Worm (Caenorhabditis elegans) whole organism, L4/young adult: ENCODE measurements around the gene pha-2.

Experiments
- W03F9.2 ChIP-seq: fragments of 150-350 bp; optimal IDR thresholded peaks from 2 replicates; lab custom pipeline; 2014; ENCODE audit warnings: missing biosample characterization, missing genetic modification characterization
- dao-5 ChIP-seq: sonication (generic microtip); optimal IDR thresholded peaks from 2 replicates; lab custom pipeline; 2016; ENCODE audit warnings: missing genotype, missing genetic modification characterization, moderate library complexity, missing compliant biosample characterization
- him-1 ChIP-seq: sonication (generic microtip); optimal IDR thresholded peaks from 2 replicates; lab custom pipeline; 2016; ENCODE audit warnings: missing genotype, missing genetic modification reagents, missing genetic modification characterization, missing compliant biosample characterization

- TF ChIP-seq dao-5 (tag; lab: Kevin White, UChicago) (no peak), W03F9.2 (tag; lab: Kevin White, UChicago) (no peak), him-1 (no peak)
Measured at ce11 chrX:587798-588197, 49.0 kb downstream of the pha-2 start, which contains the start of gene mrp-1.
